Worm (Caenorhabditis elegans): ENCODE results near the gene srt-29.

srt-29 gene

DNA sequence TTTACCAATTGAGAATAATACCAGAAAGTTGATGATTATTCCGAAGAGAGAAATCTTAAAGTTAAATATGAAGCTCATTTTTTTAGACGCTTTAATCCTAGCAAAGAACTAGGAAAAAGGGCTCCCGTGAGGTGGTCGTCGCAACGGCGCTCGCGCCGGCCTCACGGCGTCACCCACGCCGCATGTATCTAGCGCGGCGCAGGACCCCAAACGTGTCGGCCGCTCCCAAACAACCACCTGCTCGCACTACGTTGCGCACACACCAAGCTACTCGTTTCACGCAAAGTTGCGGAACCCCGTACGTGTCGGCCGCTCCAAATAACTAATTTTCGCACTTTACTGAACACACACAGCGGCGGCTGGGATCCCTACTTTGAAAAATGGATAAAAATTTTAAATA is 27.5 kb upstream of the srt-29 start:
- no peak for TF ChIP-seq hlh-6 (tag; optimal IDR thresholded peaks at IDR 0.05)
- TF ChIP-seq pax-1 (tag; optimal IDR thresholded peaks at IDR 0.05) = no peak
- TF ChIP-seq hlh-13 (GFP tag; optimal IDR thresholded peaks at IDR 0.05) = no peak
- TF ChIP-seq fkh-6 (tag; optimal IDR thresholded peaks at IDR 0.05) = no peak
- TF ChIP-seq pag-3 (tag; optimal IDR thresholded peaks at IDR 0.05; ENCODE audit: borderline replicate concordance) = no peak
- no peak for TF ChIP-seq ceh-14 (tag; optimal IDR thresholded peaks at IDR 0.05)
- TF ChIP-seq K09A11.1 (tag; optimal IDR thresholded peaks at IDR 0.05; ENCODE audit: insufficient read depth) = no peak
- TF ChIP-seq syd-9 (tag; optimal IDR thresholded peaks at IDR 0.05) = no peak
- TF ChIP-seq ceh-34 (tag; optimal IDR thresholded peaks at IDR 0.05) = no peak
- TF ChIP-seq ceh-6 (GFP tag; optimal IDR thresholded peaks at IDR 0.05) = no peak
- TF ChIP-seq T23F11.4 (GFP tag; optimal IDR thresholded peaks at IDR 0.05) = no peak
- no peak for TF ChIP-seq nhr-11 (tag; optimal IDR thresholded peaks at IDR 0.05)
- no peak for TF ChIP-seq unc-42 (tag; optimal IDR thresholded peaks at IDR 0.05)
- TF ChIP-seq elt-4 (tag; optimal IDR thresholded peaks at IDR 0.05) = no peak
- no peak for TF ChIP-seq lim-6 (tag; optimal IDR thresholded peaks at IDR 0.05)

DNA sequence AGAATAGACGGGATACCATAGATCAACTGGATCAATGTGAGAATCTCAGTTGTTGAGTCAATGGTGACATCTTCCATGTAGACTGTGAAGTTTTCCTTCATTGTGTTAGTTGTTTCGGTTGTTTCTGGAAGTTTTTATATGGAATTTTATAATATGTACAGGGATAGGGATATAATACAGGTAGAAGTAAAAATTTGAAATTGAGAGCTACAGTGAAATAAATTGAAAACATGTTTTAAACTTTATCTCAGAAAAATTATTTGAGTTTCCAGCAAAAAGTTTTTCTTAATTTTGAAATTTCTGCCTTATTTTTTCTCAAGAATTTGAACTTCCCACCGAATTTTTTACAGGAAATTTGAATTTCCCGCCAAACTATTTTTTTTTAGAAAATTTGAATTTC is 23.4 kb upstream of the srt-29 start, which contains the start of gene srg-62:
srg-62 (minus strand) TSS at position 101 of the 400 bp plus-strand sequence.
- TF ChIP-seq unc-42 (tag; optimal IDR thresholded peaks at IDR 0.05) (no peak), fkh-6 (tag; optimal IDR thresholded peaks at IDR 0.05) (no peak), madf-2 (tag; optimal IDR thresholded peaks at IDR 0.05) (no peak), zip-5 (tag; optimal IDR thresholded peaks at IDR 0.05) (no peak), ttx-3 (tag; optimal IDR thresholded peaks at IDR 0.05) (no peak), fax-1 (tag; optimal IDR thresholded peaks at IDR 0.05) (no peak), T23F11.4 (GFP tag; optimal IDR thresholded peaks at IDR 0.05) (no peak), npax-4 (tag; optimal IDR thresholded peaks at IDR 0.05) (no peak), ceh-48 (tag; optimal IDR thresholded peaks at IDR 0.05) (no peak), hlh-8 (tag; optimal IDR thresholded peaks at IDR 0.05) (no peak), ztf-16 (tag; optimal IDR thresholded peaks at IDR 0.05) (no peak), ets-4 (tag; optimal IDR thresholded peaks at IDR 0.05) (no peak), C38D4.7 (GFP tag; optimal IDR thresholded peaks at IDR 0.05) (no peak), F13H6.1 (tag; optimal IDR thresholded peaks at IDR 0.05) (no peak)

DNA sequence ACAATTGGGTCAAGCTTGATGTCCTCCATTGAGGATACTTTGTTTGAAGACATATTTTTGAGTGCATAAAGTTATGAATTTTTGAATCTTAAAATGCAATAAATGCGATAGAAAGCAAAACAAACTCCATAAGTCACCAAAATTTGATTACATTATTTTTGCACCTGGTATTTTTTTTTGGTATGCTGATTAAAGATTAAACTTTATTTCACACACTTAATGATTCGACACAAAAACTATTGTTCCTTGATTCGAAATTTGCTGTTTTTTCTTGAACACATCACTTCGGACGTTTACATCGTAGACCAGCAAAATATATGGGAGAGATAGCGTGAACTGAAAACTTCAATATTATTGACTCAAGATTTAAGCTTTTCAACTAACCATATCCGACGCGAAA is 21.3 kb upstream of the srt-29 start, which contains the start of gene srg-61:
srg-61 (minus strand) TSS at position 101 of the 400 bp plus-strand sequence.
- TF ChIP-seq pha-4 (tag; optimal IDR thresholded peaks at IDR 0.05) (no peak), unc-42 (tag; optimal IDR thresholded peaks at IDR 0.05) (no peak), Y22D7AL.16 (tag; optimal IDR thresholded peaks at IDR 0.05) (no peak), syd-9 (tag; optimal IDR thresholded peaks at IDR 0.05) (no peak)

DNA sequence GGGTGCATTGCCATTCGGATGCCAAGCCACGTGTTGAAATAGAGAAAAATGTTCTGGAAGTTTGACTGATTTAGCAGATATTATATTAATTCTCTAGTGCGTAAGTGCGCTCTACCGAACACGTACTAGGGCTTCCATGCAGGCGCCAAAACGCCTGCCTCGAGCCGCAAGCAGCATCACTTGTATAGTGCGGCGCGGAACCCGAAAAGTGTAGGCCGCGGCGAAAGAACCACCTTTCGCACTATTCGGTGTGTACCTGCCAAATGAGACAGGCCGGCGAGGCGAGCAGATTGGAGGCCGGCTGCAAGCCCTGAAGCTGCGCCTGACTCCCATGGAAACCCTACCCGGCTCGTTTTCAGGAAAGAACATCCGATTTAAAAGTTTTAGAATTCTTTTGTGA is 20.7 kb upstream of the srt-29 start:
- no peak for TF ChIP-seq tbx-7 (tag; optimal IDR thresholded peaks at IDR 0.05)
- no peak for TF ChIP-seq ceh-48 (tag; optimal IDR thresholded peaks at IDR 0.05)
- no peak for TF ChIP-seq fax-1 (tag; optimal IDR thresholded peaks at IDR 0.05)
- TF ChIP-seq ceh-14 (tag; optimal IDR thresholded peaks at IDR 0.05) = no peak
- no peak for TF ChIP-seq ceh-34 (tag; optimal IDR thresholded peaks at IDR 0.05)
- no peak for TF ChIP-seq ceh-30 (tag; optimal IDR thresholded peaks at IDR 0.05)
- no peak for TF ChIP-seq ref-2 (tag; optimal IDR thresholded peaks at IDR 0.05)
- TF ChIP-seq elt-2 (tag; optimal IDR thresholded peaks at IDR 0.05) = no peak
- TF ChIP-seq C38D4.7 (GFP tag; optimal IDR thresholded peaks at IDR 0.05) = no peak
- no peak for TF ChIP-seq pax-1 (tag; optimal IDR thresholded peaks at IDR 0.05)
- TF ChIP-seq hlh-30 (tag; optimal IDR thresholded peaks at IDR 0.05; ENCODE audit: insufficient read depth) = no peak
- no peak for TF ChIP-seq pag-3 (tag; optimal IDR thresholded peaks at IDR 0.05; ENCODE audit: borderline replicate concordance)
- no peak for TF ChIP-seq pros-1 (tag; optimal IDR thresholded peaks at IDR 0.05)
- TF ChIP-seq ets-4 (tag; optimal IDR thresholded peaks at IDR 0.05) = no peak
- no peak for TF ChIP-seq ceh-24 (tag; optimal IDR thresholded peaks at IDR 0.05)
- no peak for TF ChIP-seq ama-1 (optimal IDR thresholded peaks at IDR 0.05)
- TF ChIP-seq hlh-13 (GFP tag; optimal IDR thresholded peaks at IDR 0.05) = no peak
- TF ChIP-seq nhr-11 (tag; optimal IDR thresholded peaks at IDR 0.05) = no peak
- no peak for TF ChIP-seq C08G9.2 (tag; optimal IDR thresholded peaks at IDR 0.05)

Measured in whole organism, late embryonic.